Fruit fly (Drosophila melanogaster) whole organism, wandering third instar larva: Measurements from ENCODE around the gene CG18170.

ENCODE experiments used
- Abd-B ChIP-seq: fragments of >200 bp; optimal IDR thresholded peaks from 2 replicates; lab custom pipeline; 2017; ENCODE audit warnings: missing biosample characterization, missing genetic modification characterization
- CG32264 ChIP-seq: fragments of 200-800 bp; sonication (Bioruptor generic); optimal IDR thresholded peaks from 2 replicates; lab custom pipeline; 2016; ENCODE audit warnings: missing biosample characterization, missing genetic modification characterization
- CG9705 ChIP-seq: fragments of 200-800 bp; sonication (Bioruptor generic); optimal IDR thresholded peaks from 2 replicates; lab custom pipeline; 2018; ENCODE audit warnings: missing biosample characterization, mild to moderate bottlenecking, missing genetic modification characterization
- CrebA ChIP-seq: fragments of 200-800 bp; sonication (Bioruptor generic); optimal IDR thresholded peaks from 2 replicates; lab custom pipeline; 2016; ENCODE audit warnings: missing biosample characterization, mild to moderate bottlenecking, missing genetic modification characterization, borderline replicate concordance
- Dfd ChIP-seq: fragments of >200 bp; optimal IDR thresholded peaks from 2 replicates; lab custom pipeline; 2017; ENCODE audit warnings: missing biosample characterization, missing genetic modification characterization
- Dif ChIP-seq: fragments of 200-275, 200-300 bp; sonication (Bioruptor generic); optimal IDR thresholded peaks from 2 replicates; lab custom pipeline; 2018; ENCODE audit warnings: missing biosample characterization, missing genetic modification characterization; ENCODE audit not compliant: partially characterized antibody
- GATAd ChIP-seq: sonication (Bioruptor generic); optimal IDR thresholded peaks from 2 replicates; lab custom pipeline; 2016; ENCODE audit warnings: missing biosample characterization, missing genetic modification characterization
- HLH106 ChIP-seq: fragments of 200-800 bp; optimal IDR thresholded peaks from 3 replicates; lab custom pipeline; 2019; ENCODE audit warnings: missing biosample characterization, mild to moderate bottlenecking, missing genetic modification characterization, moderate library complexity
- Hnf4 ChIP-seq: fragments of 200-800 bp; sonication (Bioruptor generic); optimal IDR thresholded peaks from 2 replicates; lab custom pipeline; 2016; ENCODE audit warnings: missing biosample characterization, mild to moderate bottlenecking, missing genetic modification characterization
- Hr78 ChIP-seq: fragments of >200 bp; optimal IDR thresholded peaks from 2 replicates; lab custom pipeline; 2017; ENCODE audit warnings: missing biosample characterization, missing genetic modification characterization
- Hr83 ChIP-seq: fragments of 200-300 bp; sonication (Bioruptor generic); optimal IDR thresholded peaks from 2 replicates; lab custom pipeline; 2016; ENCODE audit warnings: missing biosample characterization, mild to moderate bottlenecking, missing genetic modification characterization, moderate library complexity; ENCODE audit not compliant: poor library complexity, severe bottlenecking
- Jra ChIP-seq: sonication (Bioruptor generic); optimal IDR thresholded peaks from 2 replicates; lab custom pipeline; 2016; ENCODE audit warnings: missing biosample characterization, missing genetic modification characterization
- Mio ChIP-seq: sonication (Bioruptor generic); optimal IDR thresholded peaks from 2 replicates; lab custom pipeline; 2016; ENCODE audit warnings: missing biosample characterization, missing genetic modification characterization
- Myc ChIP-seq: fragments of >200 bp; optimal IDR thresholded peaks from 2 replicates; lab custom pipeline; 2017
- N ChIP-seq: fragments of >200 bp; optimal IDR thresholded peaks from 2 replicates; lab custom pipeline; 2018; ENCODE audit warnings: missing biosample characterization, missing external identifiers, missing genetic modification characterization
- OdsH ChIP-seq: fragments of 200-800 bp; sonication (Bioruptor generic); optimal IDR thresholded peaks from 2 replicates; lab custom pipeline; 2016; ENCODE audit warnings: missing biosample characterization, mild to moderate bottlenecking, missing genetic modification characterization
- Rel ChIP-seq, 2 experiments: fragments of 200-800 bp; sonication (Bioruptor generic) in 1 of 2; optimal IDR thresholded peaks; 2 replicates in 1 of 2; 3 replicates in 1 of 2; lab custom pipeline; 2016 to 2019; ENCODE audit warnings: mild to moderate bottlenecking in 2 of 2, missing biosample characterization in 2 of 2, missing genetic modification characterization in 2 of 2, moderate library complexity in 1 of 2
- Sp1 ChIP-seq: fragments of 200-800 bp; sonication (Bioruptor generic); optimal IDR thresholded peaks from 3 replicates; lab custom pipeline; 2019; ENCODE audit warnings: missing biosample characterization, mild to moderate bottlenecking, missing genetic modification characterization, moderate library complexity
- Vsx2 ChIP-seq: fragments of 200-300, 225-300 bp; sonication (Bioruptor generic); optimal IDR thresholded peaks from 2 replicates; lab custom pipeline; 2018; ENCODE audit warnings: missing biosample characterization, missing genetic modification characterization; ENCODE audit not compliant: partially characterized antibody
- br ChIP-seq: fragments of 200-800 bp; sonication (Bioruptor generic); optimal IDR thresholded peaks from 2 replicates; lab custom pipeline; 2016; ENCODE audit warnings: missing biosample characterization, missing genetic modification characterization
- brk ChIP-seq: fragments of 200-800 bp; sonication (Bioruptor generic); optimal IDR thresholded peaks from 2 replicates; lab custom pipeline; 2016; ENCODE audit warnings: missing biosample characterization, mild to moderate bottlenecking, missing genetic modification characterization
- dmrt93B ChIP-seq: fragments of 200-800 bp; sonication (Bioruptor generic); optimal IDR thresholded peaks from 2 replicates; lab custom pipeline; 2018; ENCODE audit warnings: missing biosample characterization, mild to moderate bottlenecking, missing genetic modification characterization
- dsf ChIP-seq: sonication (Bioruptor generic); optimal IDR thresholded peaks from 2 replicates; lab custom pipeline; 2016; ENCODE audit warnings: missing biosample characterization, missing genetic modification characterization, borderline replicate concordance
- ey ChIP-seq: fragments of 200-800 bp; sonication (Bioruptor generic); optimal IDR thresholded peaks from 2 replicates; lab custom pipeline; 2016; ENCODE audit warnings: missing biosample characterization, missing genetic modification characterization
- foxo ChIP-seq, 2 experiments: fragments of 200-800 bp; sonication (Bioruptor generic); optimal IDR thresholded peaks; 2 replicates in 1 of 2; 3 replicates in 1 of 2; lab custom pipeline; 2016 to 2017; ENCODE audit warnings: missing biosample characterization in 2 of 2, missing genetic modification characterization in 2 of 2
- fru ChIP-seq: fragments of 200-800 bp; sonication (Bioruptor generic); optimal IDR thresholded peaks from 3 replicates; lab custom pipeline; 2016; ENCODE audit warnings: missing biosample characterization, mild to moderate bottlenecking, missing genetic modification characterization
- h ChIP-seq: fragments of 200-800 bp; sonication (Bioruptor generic); optimal IDR thresholded peaks from 3 replicates; lab custom pipeline; 2016; ENCODE audit warnings: missing biosample characterization, mild to moderate bottlenecking, missing genetic modification characterization
- jim ChIP-seq: fragments of 175-275, 200-325 bp; sonication (Bioruptor generic); optimal IDR thresholded peaks from 2 replicates; lab custom pipeline; 2016; ENCODE audit warnings: missing biosample characterization, mild to moderate bottlenecking, missing genetic modification characterization
- lola ChIP-seq: fragments of >200 bp; optimal IDR thresholded peaks from 2 replicates; lab custom pipeline; 2017; ENCODE audit warnings: missing biosample characterization, missing genetic modification characterization
- pan ChIP-seq: fragments of >200 bp; optimal IDR thresholded peaks from 2 replicates; lab custom pipeline; 2017
- psq ChIP-seq: fragments of 200-800 bp; sonication (Bioruptor generic); optimal IDR thresholded peaks from 3 replicates; lab custom pipeline; 2017; ENCODE audit warnings: missing biosample characterization, mild to moderate bottlenecking, missing genetic modification characterization, moderate library complexity
- rgr ChIP-seq: fragments of 200-800 bp; sonication (Bioruptor generic); optimal IDR thresholded peaks from 3 replicates; lab custom pipeline; 2016; ENCODE audit warnings: missing biosample characterization, mild to moderate bottlenecking, missing genetic modification characterization
- sage ChIP-seq: fragments of 200-800 bp; sonication (Bioruptor generic); optimal IDR thresholded peaks from 2 replicates; lab custom pipeline; 2016; ENCODE audit warnings: missing biosample characterization, mild to moderate bottlenecking, missing genetic modification characterization
- sv ChIP-seq: fragments of 200-800 bp; sonication (Bioruptor generic); optimal IDR thresholded peaks from 3 replicates; lab custom pipeline; 2016; ENCODE audit warnings: missing biosample characterization, missing genetic modification characterization
- tai ChIP-seq: sonication (Bioruptor generic); optimal IDR thresholded peaks from 2 replicates; lab custom pipeline; 2016; ENCODE audit warnings: missing biosample characterization, missing genetic modification characterization
- usp ChIP-seq: fragments of >200 bp; optimal IDR thresholded peaks from 2 replicates; lab custom pipeline; 2017; ENCODE audit warnings: missing biosample characterization, missing genetic modification characterization
- woc ChIP-seq: sonication (Bioruptor generic); optimal IDR thresholded peaks from 2 replicates; lab custom pipeline; 2016; ENCODE audit warnings: missing biosample characterization, mild to moderate bottlenecking, missing genetic modification characterization

Gene CG18170

DNA sequence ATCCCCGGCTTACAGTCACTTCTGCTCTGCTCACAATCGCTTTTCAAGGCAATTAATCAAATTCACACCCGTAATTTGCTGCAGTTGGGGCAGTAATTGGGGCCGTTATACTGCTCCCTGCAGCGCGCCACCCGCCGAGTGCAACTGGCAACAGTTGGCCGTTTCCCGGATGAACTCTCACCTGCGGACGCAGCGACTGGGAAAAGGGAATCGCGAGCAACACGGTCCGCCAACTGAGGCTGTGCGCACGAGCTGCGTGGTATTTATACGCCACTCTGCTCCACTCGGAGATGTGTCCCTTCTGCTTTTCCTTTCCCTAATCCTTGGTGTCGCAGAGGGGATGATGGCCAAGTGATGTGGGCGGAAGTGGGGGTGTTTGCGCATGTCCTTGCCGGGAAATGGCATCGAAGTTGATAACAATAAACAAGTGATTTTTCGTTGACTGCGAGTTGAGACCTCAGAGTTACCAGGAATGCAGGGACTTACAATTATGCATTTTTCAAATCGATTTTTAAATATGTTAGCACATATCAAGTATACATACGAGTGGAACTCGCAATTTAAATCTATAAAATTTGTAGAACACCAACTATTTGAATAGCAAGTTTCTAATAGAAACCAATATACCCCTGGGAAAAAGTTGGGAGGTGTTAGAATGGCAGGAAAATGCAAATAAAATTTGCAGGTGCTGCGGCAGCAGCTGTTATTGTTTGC is 26.5 kb downstream of the CG18170 start, which contains the start of gene GC:
Gene GC, minus strand, starts transcription at position 238 of the 714 bp plus-strand sequence.
- TF ChIP-seq Rel (GFP tag; optimal IDR thresholded peaks at IDR 0.05; lab: Kevin White, UChicago) (no peak), Rel (tag; optimal IDR thresholded peaks at IDR 0.05; lab: Kevin White, UChicago) (no peak), Dif (GFP tag; lab: Kevin White, UChicago) (peak; percentile 29), CrebA (GFP tag; lab: Kevin White, UChicago) (no peak), foxo (GFP tag; optimal IDR thresholded peaks at IDR 0.05; lab: Kevin White, UChicago) (peak in 1 of 2 experiments; percentile 17), Jra (GFP tag; lab: Kevin White, UChicago) (no peak), dmrt93B (GFP tag; lab: Kevin White, UChicago) (no peak), Vsx2 (GFP tag; lab: Kevin White, UChicago) (peak; percentile 41), OdsH (peak; percentile 6), Myc (lab: Kevin White, UChicago) (no peak), ey (GFP tag; lab: Kevin White, UChicago) (peak; percentile 43), rgr (GFP tag; lab: Kevin White, UChicago) (peak; percentile 9)

DNA sequence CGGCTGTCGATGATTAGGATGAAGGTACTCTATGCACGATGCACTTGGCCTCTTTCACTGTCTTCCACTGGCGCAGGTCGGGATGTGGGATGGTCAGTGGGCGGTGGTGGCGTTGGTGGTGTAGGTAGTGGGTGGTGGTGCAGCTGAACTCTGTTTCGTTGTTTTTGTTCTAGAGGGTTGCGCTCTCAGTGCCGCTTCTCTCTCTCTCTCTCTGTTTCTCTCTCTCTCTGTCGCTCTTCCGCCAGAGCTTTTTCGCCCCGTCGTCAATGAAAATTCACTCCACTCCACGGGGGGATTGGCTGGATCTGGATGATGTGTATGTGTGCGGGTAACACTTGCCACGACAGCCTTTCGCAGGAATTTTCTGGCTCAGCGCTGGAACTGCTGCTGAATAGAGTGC is 34.1 kb downstream of the CG18170 start:
- no peak for TF ChIP-seq Hr78 (GFP tag; lab: Kevin White, UChicago)
- TF ChIP-seq sage (GFP tag; lab: Kevin White, UChicago): no peak
- TF ChIP-seq Sp1: no peak
- no peak for TF ChIP-seq Dfd (GFP tag; lab: Kevin White, UChicago)
- TF ChIP-seq Jra (GFP tag; lab: Kevin White, UChicago): no peak
- TF ChIP-seq pan: no peak
- no peak for TF ChIP-seq Myc (lab: Kevin White, UChicago)
- no peak for TF ChIP-seq CG32264
- no peak for TF ChIP-seq OdsH
- TF ChIP-seq CG9705 (GFP tag; lab: Kevin White, UChicago): no peak
- no peak for TF ChIP-seq Mio
- TF ChIP-seq Hnf4: no peak
- no peak for TF ChIP-seq h
- no peak for TF ChIP-seq fru (GFP tag; lab: Kevin White, UChicago)
- TF ChIP-seq GATAd (GFP tag; lab: Kevin White, UChicago): no peak
- TF ChIP-seq lola (GFP tag; lab: Kevin White, UChicago): no peak
- no peak for TF ChIP-seq Vsx2 (GFP tag; lab: Kevin White, UChicago)
- TF ChIP-seq, all 38 proteins: peak for 0

DNA sequence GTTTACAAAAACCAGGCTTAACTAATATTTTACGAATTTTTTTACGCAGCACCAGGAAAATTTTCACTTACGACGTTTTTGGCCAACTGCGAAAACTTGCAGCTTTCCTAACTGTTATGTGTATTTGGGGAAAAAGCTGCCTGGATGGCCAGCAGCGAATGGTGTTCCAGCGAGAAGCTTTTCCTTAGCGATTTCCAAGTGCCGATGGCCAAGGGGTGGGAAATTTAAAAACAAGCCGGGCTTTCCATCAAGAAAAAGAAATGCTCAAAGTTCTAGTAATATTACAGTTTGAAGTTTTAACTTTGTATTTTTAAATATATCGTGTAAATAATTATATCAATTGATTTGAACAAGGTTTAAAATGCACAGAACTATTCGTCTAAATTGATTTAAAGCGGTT is 34.9 kb downstream of the CG18170 start, which contains the start of gene nSyb:
Gene nSyb, minus strand, starts transcription at position 101 of the 400 bp plus-strand sequence.
- TF ChIP-seq lola (GFP tag; lab: Kevin White, UChicago) (no peak), Hr83 (GFP tag; lab: Kevin White, UChicago) (no peak), fru (GFP tag; lab: Kevin White, UChicago) (no peak), Dif (GFP tag; lab: Kevin White, UChicago) (no peak), Myc (lab: Kevin White, UChicago) (no peak)

DNA sequence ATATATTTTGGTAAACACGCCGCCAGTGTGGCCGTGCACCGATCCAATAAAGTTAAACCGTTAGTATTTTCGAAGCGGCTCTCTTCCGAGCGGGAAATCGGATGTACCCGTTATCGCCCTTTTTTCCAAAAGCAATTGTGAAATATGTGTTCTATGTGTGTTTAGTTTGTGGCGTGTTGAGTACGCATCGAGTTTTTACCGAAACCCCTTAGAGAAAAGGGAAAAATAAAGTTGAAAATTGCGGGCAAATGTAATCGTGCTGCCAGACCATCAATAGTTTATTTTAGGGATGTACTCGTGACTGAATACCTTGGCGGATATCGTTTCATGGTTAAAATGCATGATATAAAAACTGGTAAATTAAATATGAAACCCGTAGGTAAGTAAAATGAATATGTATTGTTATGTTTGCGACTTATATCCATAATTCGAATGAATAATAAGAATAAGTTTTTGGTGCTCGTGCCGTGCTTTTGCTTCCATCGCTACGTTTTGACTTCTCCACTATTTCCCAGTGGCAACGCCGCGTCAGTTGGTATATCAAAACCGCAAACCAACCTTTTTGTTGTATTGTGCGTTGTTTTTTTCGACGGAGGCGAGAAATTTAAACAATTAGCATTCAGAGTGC is 36.5 kb downstream of the CG18170 start, which contains the start of the genes Mettl2 and Bgb:
Gene Mettl2, minus strand, starts transcription at position 51 of the 628 bp plus-strand sequence.
Gene Bgb, plus strand, starts transcription at position 527 of the 628 bp plus-strand sequence.
- TF ChIP-seq fru (GFP tag; lab: Kevin White, UChicago) (peak; percentile 86), N (GFP tag; lab: Kevin White, UChicago) (no peak), CrebA (GFP tag; lab: Kevin White, UChicago) (no peak), psq (GFP tag; lab: Kevin White, UChicago) (peak; percentile 62), Abd-B (GFP tag; lab: Kevin White, UChicago) (no peak), sv (GFP tag; lab: Kevin White, UChicago) (peak; percentile 62), dmrt93B (GFP tag; lab: Kevin White, UChicago) (peak; percentile 77), pan (no peak), foxo (GFP tag; optimal IDR thresholded peaks at IDR 0.05; lab: Kevin White, UChicago) (peak in 1 of 2 experiments; percentile 89), Dif (GFP tag; lab: Kevin White, UChicago) (no peak), dsf (GFP tag; lab: Kevin White, UChicago) (no peak), CG9705 (GFP tag; lab: Kevin White, UChicago) (peak; percentile 79), jim (GFP tag; lab: Kevin White, UChicago) (no peak), HLH106 (peak; percentile 89), usp (GFP tag; lab: Kevin White, UChicago) (no peak), ey (GFP tag; lab: Kevin White, UChicago) (peak; percentile 83), woc (GFP tag; lab: Kevin White, UChicago) (peak; percentile 94), brk (GFP tag; lab: Kevin White, UChicago) (no peak), Dfd (GFP tag; lab: Kevin White, UChicago) (no peak), GATAd (GFP tag; lab: Kevin White, UChicago) (no peak), tai (GFP tag; lab: Kevin White, UChicago) (no peak), rgr (GFP tag; lab: Kevin White, UChicago) (peak; percentile 88), Rel (GFP tag; optimal IDR thresholded peaks at IDR 0.05; lab: Kevin White, UChicago) (no peak), Rel (tag; optimal IDR thresholded peaks at IDR 0.05; lab: Kevin White, UChicago) (peak; percentile 16), sage (GFP tag; lab: Kevin White, UChicago) (no peak), h (peak; percentile 86), Vsx2 (GFP tag; lab: Kevin White, UChicago) (no peak), Sp1 (peak; percentile 54), CG32264 (peak; percentile 56), lola (GFP tag; lab: Kevin White, UChicago) (no peak), br (peak; percentile 82)
